Fruit fly (Drosophila melanogaster): ENCODE results near the gene ICA69.

The ICA69 gene

DNA sequence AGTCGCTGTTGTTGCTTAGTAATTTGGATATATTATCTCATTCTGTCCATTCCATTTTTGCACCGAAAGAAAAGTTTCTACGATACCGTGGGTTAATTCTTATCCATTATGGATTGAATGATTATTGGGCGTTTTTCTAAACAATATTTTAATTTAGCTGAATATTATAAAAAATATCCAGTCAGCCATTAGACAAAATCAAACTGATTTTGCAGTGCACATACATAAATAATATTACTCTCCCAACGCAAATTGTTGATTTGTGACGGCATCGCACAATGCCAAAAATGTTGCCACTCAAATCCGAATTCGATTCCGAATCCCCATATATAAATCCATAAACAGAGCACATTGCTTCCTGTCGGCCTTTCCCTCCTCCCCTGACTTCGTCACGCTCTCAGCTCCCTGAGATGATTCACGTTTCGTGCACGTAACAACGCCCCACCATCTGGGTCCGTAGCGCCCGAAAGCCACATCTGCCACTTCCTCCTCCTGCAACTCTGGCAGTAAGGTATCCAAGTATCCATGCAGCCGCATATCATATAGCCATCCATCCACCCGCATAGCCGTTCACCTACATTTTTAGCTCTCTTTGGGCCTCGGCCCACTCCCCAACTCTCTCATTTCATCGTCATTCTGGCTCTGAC lies 45.8 kb downstream of the ICA69 start (continued):
- peak; percentile 65 for TF ChIP-seq CG15514 (GFP tag; optimal IDR thresholded peaks at IDR 0.05)
- TF ChIP-seq fd64A (GFP tag; optimal IDR thresholded peaks at IDR 0.05) = no peak
- TF ChIP-seq row (GFP tag; IDR thresholded peaks at IDR 0.05) = peak; percentile 79
- TF ChIP-seq ac (GFP tag; optimal IDR thresholded peaks at IDR 0.05) = no peak
- TF ChIP-seq CG9817 (tag; optimal IDR thresholded peaks at IDR 0.05) = peak; percentile 61
- TF ChIP-seq NK7.1 (GFP tag; optimal IDR thresholded peaks at IDR 0.05) = peak; percentile 29
- no peak for TF ChIP-seq twi (tag; optimal IDR thresholded peaks at IDR 0.05)
- no peak for TF ChIP-seq CG10565 (GFP tag; optimal IDR thresholded peaks at IDR 0.05)
- no peak for TF ChIP-seq Spps (tag; optimal IDR thresholded peaks at IDR 0.05)
- peak; percentile 61 for TF ChIP-seq bcd (GFP tag; optimal IDR thresholded peaks at IDR 0.05)
- TF ChIP-seq CG7556 (GFP tag; optimal IDR thresholded peaks at IDR 0.05) = peak; percentile 66
- TF ChIP-seq CG4854 (GFP tag; optimal IDR thresholded peaks at IDR 0.05) = peak; percentile 28
- TF ChIP-seq CG8944 (GFP tag; optimal IDR thresholded peaks at IDR 0.05) = peak; percentile 7
- no peak for TF ChIP-seq CG9876 (GFP tag; optimal IDR thresholded peaks at IDR 0.05)
- TF ChIP-seq abd-A (tag; optimal IDR thresholded peaks at IDR 0.05) = peak; percentile 75
- peak; percentile 32; the same call in 1 of the 2 replicates for TF ChIP-seq CG1024 (GFP tag; IDR thresholded peaks at IDR 0.05)
- TF ChIP-seq ssp (GFP tag; IDR thresholded peaks at IDR 0.05) = 0 out of 2 replicates have a peak, but pooled peaks have one; percentile 17
- peak; percentile 45 for TF ChIP-seq Hmx (GFP tag; optimal IDR thresholded peaks at IDR 0.05)
- no peak for TF ChIP-seq CG8290 (GFP tag; optimal IDR thresholded peaks at IDR 0.05)
- TF ChIP-seq CG8290 (tag; optimal IDR thresholded peaks at IDR 0.05) = peak in 1 of 2 experiments; percentile 63
- no peak for TF ChIP-seq her (GFP tag; optimal IDR thresholded peaks at IDR 0.05)
- TF ChIP-seq CG4820 (GFP tag; optimal IDR thresholded peaks at IDR 0.05) = no peak
- TF ChIP-seq tup (GFP tag; optimal IDR thresholded peaks at IDR 0.05) = peak; percentile 8
- TF ChIP-seq dpn (GFP tag; optimal IDR thresholded peaks at IDR 0.05) = peak; percentile 43 to 71
- no peak for TF ChIP-seq br (optimal IDR thresholded peaks at IDR 0.05)
- TF ChIP-seq grn (GFP tag; optimal IDR thresholded peaks at IDR 0.05) = no peak
- TF ChIP-seq chinmo (GFP tag; IDR thresholded peaks at IDR 0.05; ENCODE audit: partially characterized antibody) = no peak
- no peak for TF ChIP-seq Eip74EF (GFP tag; optimal IDR thresholded peaks at IDR 0.05)
- TF ChIP-seq dmrt11E (tag; optimal IDR thresholded peaks at IDR 0.05) = no peak
- TF ChIP-seq CG8478 (optimal IDR thresholded peaks at IDR 0.05) = no peak
- TF ChIP-seq CG9797 (GFP tag; optimal IDR thresholded peaks at IDR 0.05) = no peak
- no peak for TF ChIP-seq p53 (GFP tag; optimal IDR thresholded peaks at IDR 0.05)
- no peak for TF ChIP-seq CTCF (GFP tag; optimal IDR thresholded peaks at IDR 0.05)
- TF ChIP-seq CG11560 (tag; IDR thresholded peaks at IDR 0.05) = peak; percentile 68; the same call in 2 of the 3 replicates
- TF ChIP-seq CG17829 (tag; optimal IDR thresholded peaks at IDR 0.05) = no peak
- no peak for TF ChIP-seq sna (GFP tag; IDR thresholded peaks at IDR 0.05; ENCODE audit: partially characterized antibody)
- peak; percentile 5 for TF ChIP-seq CG18764 (GFP tag; optimal IDR thresholded peaks at IDR 0.05)
- TF ChIP-seq cad (GFP tag; optimal IDR thresholded peaks at IDR 0.05) = no peak
- TF ChIP-seq CG32772 (GFP tag; IDR thresholded peaks at IDR 0.05) = peak; percentile 61; the same call in 1 of the 2 replicates
- peak; percentile 30 for TF ChIP-seq Bdp1 (GFP tag; optimal IDR thresholded peaks at IDR 0.05)
- TF ChIP-seq chn (GFP tag; optimal IDR thresholded peaks at IDR 0.05) = no peak
- peak; percentile 77 for TF ChIP-seq sd (tag; optimal IDR thresholded peaks at IDR 0.05)
- no peak for TF ChIP-seq CG15073 (GFP tag; optimal IDR thresholded peaks at IDR 0.05)
- peak; percentile 85 for TF ChIP-seq dysf (GFP tag; IDR thresholded peaks at IDR 0.05)
- TF ChIP-seq CG10147 (GFP tag; optimal IDR thresholded peaks at IDR 0.05) = peak; percentile 58
- peak; percentile 69 for TF ChIP-seq CG10209 (GFP tag; optimal IDR thresholded peaks at IDR 0.05)
- TF ChIP-seq Oli (tag; optimal IDR thresholded peaks at IDR 0.05) = peak; percentile 52
- no peak for TF ChIP-seq CG12769 (tag; optimal IDR thresholded peaks at IDR 0.05)
- peak; percentile 35 for TF ChIP-seq emc (GFP tag; optimal IDR thresholded peaks at IDR 0.05)
- TF ChIP-seq CG5245 (GFP tag; optimal IDR thresholded peaks at IDR 0.05) = no peak
- no peak for TF ChIP-seq unpg (GFP tag; optimal IDR thresholded peaks at IDR 0.05)

All from whole organism, embryonic.